Worm (Caenorhabditis elegans) whole organism, L2 larva: ENCODE measurements around the gene Y67D8C.22.

Experiments
- C34F6.9 ChIP-seq: fragments of 150-350 bp; optimal IDR thresholded peaks from 2 replicates; lab custom pipeline; 2014; ENCODE audit warnings: missing biosample characterization, missing genetic modification characterization
- R02D3.7 ChIP-seq: fragments of 150-350 bp; optimal IDR thresholded peaks from 2 replicates; lab custom pipeline; 2014; ENCODE audit warnings: missing biosample characterization, missing genetic modification characterization
- Y55F3AM.14 ChIP-seq: fragments of 200-800 bp; sonication (Bioruptor generic); optimal IDR thresholded peaks from 2 replicates; lab custom pipeline; 2018; ENCODE audit warnings: mild to moderate bottlenecking, missing genetic modification characterization, missing compliant biosample characterization
- ZK546.5 ChIP-seq: sonication (generic microtip); optimal IDR thresholded peaks from 2 replicates; lab custom pipeline; 2017; ENCODE audit warnings: missing biosample characterization, missing genetic modification characterization
- aly-2 ChIP-seq: fragments of 150-350 bp; optimal IDR thresholded peaks from 2 replicates; lab custom pipeline; 2014; ENCODE audit warnings: missing biosample characterization, missing genetic modification characterization
- ama-1 ChIP-seq: fragments of 150-350 bp; optimal IDR thresholded peaks from 2 replicates; lab custom pipeline; 2018; ENCODE audit warnings: inconsistent platforms
- blmp-1 ChIP-seq: sonication (generic microtip); optimal IDR thresholded peaks from 2 replicates; lab custom pipeline; 2017; ENCODE audit warnings: missing genetic modification characterization, mild to moderate bottlenecking, missing compliant biosample characterization, antibody characterized with exemption, moderate library complexity; ENCODE audit not compliant: insufficient read depth
- ceh-82 ChIP-seq: fragments of 150-350 bp; optimal IDR thresholded peaks from 2 replicates; lab custom pipeline; 2014; ENCODE audit warnings: missing biosample characterization, missing genetic modification characterization
- dmd-4 ChIP-seq: sonication (generic microtip); optimal IDR thresholded peaks from 2 replicates; lab custom pipeline; 2017; ENCODE audit warnings: missing biosample characterization, missing genetic modification characterization
- elt-1 ChIP-seq: fragments of 150-350 bp; optimal IDR thresholded peaks from 2 replicates; lab custom pipeline; 2014; ENCODE audit warnings: missing biosample characterization, missing genetic modification characterization
- elt-3 ChIP-seq: sonication (generic microtip); optimal IDR thresholded peaks from 2 replicates; lab custom pipeline; 2017; ENCODE audit warnings: missing biosample characterization, missing genetic modification characterization
- fos-1 ChIP-seq: fragments of 150-350 bp; optimal IDR thresholded peaks from 2 replicates; lab custom pipeline; 2014; ENCODE audit warnings: missing biosample characterization, missing genetic modification characterization
- gmeb-1 ChIP-seq: fragments of 150-350 bp; optimal IDR thresholded peaks from 2 replicates; lab custom pipeline; 2014; ENCODE audit warnings: missing biosample characterization, missing genetic modification characterization
- lin-11 ChIP-seq: fragments of 150-350 bp; sonication (generic microtip); optimal IDR thresholded peaks from 2 replicates; lab custom pipeline; 2014; ENCODE audit warnings: missing biosample characterization, missing genetic modification characterization, inconsistent platforms, mixed read lengths
- lin-39 ChIP-seq: fragments of 150-350 bp; optimal IDR thresholded peaks from 2 replicates; lab custom pipeline; 2014; ENCODE audit warnings: missing biosample characterization, missing genetic modification reagents, missing genetic modification characterization
- lsy-2 ChIP-seq, 2 experiments: fragments of 150-350 bp in 1 of 2; sonication (generic microtip) in 1 of 2; optimal IDR thresholded peaks; 2 replicates each; lab custom pipeline; 2014 to 2017; ENCODE audit warnings: missing biosample characterization in 2 of 2, missing genetic modification characterization in 2 of 2
- mab-5 ChIP-seq: fragments of 150-350 bp; optimal IDR thresholded peaks from 2 replicates; lab custom pipeline; 2014; ENCODE audit warnings: missing biosample characterization, missing genetic modification characterization
- mbf-1 ChIP-seq: sonication (generic microtip); optimal IDR thresholded peaks from 2 replicates; lab custom pipeline; 2017; ENCODE audit warnings: missing biosample characterization, missing genetic modification characterization
- mdl-1 ChIP-seq, 2 experiments: fragments of 150-350 bp in 1 of 2; sonication (generic microtip) in 1 of 2; optimal IDR thresholded peaks; 2 replicates each; lab custom pipeline; 2017; ENCODE audit warnings: missing biosample characterization in 2 of 2, missing genetic modification characterization in 2 of 2
- nhr-10 ChIP-seq: sonication (generic microtip); optimal IDR thresholded peaks from 2 replicates; lab custom pipeline; 2017; ENCODE audit warnings: missing biosample characterization, missing genetic modification characterization
- nhr-11 ChIP-seq: fragments of 150-350 bp; optimal IDR thresholded peaks from 2 replicates; lab custom pipeline; 2014; ENCODE audit warnings: missing biosample characterization, missing genetic modification characterization
- nhr-12 ChIP-seq: fragments of 150-350 bp; optimal IDR thresholded peaks from 2 replicates; lab custom pipeline; 2014; ENCODE audit warnings: missing biosample characterization, missing genetic modification characterization
- nhr-129 ChIP-seq: fragments of 150-350 bp; optimal IDR thresholded peaks from 2 replicates; lab custom pipeline; 2014; ENCODE audit warnings: missing biosample characterization, missing genetic modification characterization
- nhr-21 ChIP-seq: fragments of 150-350 bp; optimal IDR thresholded peaks from 2 replicates; lab custom pipeline; 2014; ENCODE audit warnings: missing biosample characterization, missing genetic modification characterization
- nhr-23 ChIP-seq: fragments of 150-350 bp; optimal IDR thresholded peaks from 2 replicates; lab custom pipeline; 2014; ENCODE audit warnings: missing biosample characterization, missing genetic modification reagents, missing genetic modification characterization
- nhr-77 ChIP-seq: fragments of 150-350 bp; optimal IDR thresholded peaks from 2 replicates; lab custom pipeline; 2014; ENCODE audit warnings: missing biosample characterization, missing genetic modification characterization
- peb-1 ChIP-seq: fragments of 150-350 bp; optimal IDR thresholded peaks from 2 replicates; lab custom pipeline; 2014; ENCODE audit warnings: missing biosample characterization, missing genetic modification characterization
- skn-1 ChIP-seq: sonication (generic microtip); optimal IDR thresholded peaks from 2 replicates; lab custom pipeline; 2017; ENCODE audit warnings: missing biosample characterization, missing genetic modification characterization
- sma-9 ChIP-seq, 2 experiments: fragments of 150-350 bp in 1 of 2; sonication (generic microtip) in 1 of 2; optimal IDR thresholded peaks; 2 replicates each; lab custom pipeline; 2014 to 2016; ENCODE audit warnings: missing genetic modification characterization in 2 of 2, mild to moderate bottlenecking in 1 of 2, missing biosample characterization in 1 of 2, missing compliant biosample characterization in 1 of 2, missing genetic modification reagents in 1 of 2, moderate library complexity in 1 of 2
- unc-39 ChIP-seq: fragments of 150-350 bp; optimal IDR thresholded peaks from 2 replicates; lab custom pipeline; 2014; ENCODE audit warnings: missing biosample characterization, missing genetic modification characterization
- unc-55 ChIP-seq: fragments of 150-350 bp; sonication (generic microtip); optimal IDR thresholded peaks from 3 replicates; lab custom pipeline; 2014; ENCODE audit warnings: missing biosample characterization, missing genetic modification reagents, missing genetic modification characterization
- unc-62 ChIP-seq: fragments of 150-350 bp; optimal IDR thresholded peaks from 2 replicates; lab custom pipeline; 2014; ENCODE audit warnings: missing biosample characterization, missing genetic modification reagents, missing genetic modification characterization
- zag-1 ChIP-seq: fragments of 150-350 bp; optimal IDR thresholded peaks from 2 replicates; lab custom pipeline; 2014; ENCODE audit warnings: missing biosample characterization, missing genetic modification characterization
- ztf-4 ChIP-seq: fragments of 150-350 bp; optimal IDR thresholded peaks from 2 replicates; lab custom pipeline; 2014; ENCODE audit warnings: missing biosample characterization, missing genetic modification characterization

The Y67D8C.22 gene

DNA sequence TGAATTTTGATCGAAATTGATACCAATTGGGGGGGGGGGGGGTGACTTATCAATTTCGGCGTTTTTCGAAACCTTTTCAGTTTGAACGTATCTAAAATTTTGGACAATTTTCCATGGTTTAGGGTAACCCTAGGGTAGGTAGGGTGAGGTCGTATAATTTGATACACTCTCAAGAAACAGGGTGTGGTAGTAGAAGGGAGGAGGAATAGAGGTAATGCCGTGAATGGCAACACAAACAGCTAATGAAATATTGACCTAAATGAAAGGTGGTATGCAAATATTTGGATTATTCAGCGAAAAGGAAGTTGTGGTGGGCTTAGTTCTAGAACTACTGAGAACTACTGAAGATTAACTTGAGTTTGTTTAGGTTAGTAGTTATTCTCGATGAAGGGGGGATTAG is 16.9 kb upstream of the Y67D8C.22 start:
- TF ChIP-seq fos-1 (tag; lab: Kevin White, UChicago) (no peak), peb-1 (no peak), sma-9 (GFP tag; optimal IDR thresholded peaks at IDR 0.05; lab: Kevin White, UChicago) (no peak), sma-9 (tag; optimal IDR thresholded peaks at IDR 0.05; lab: Kevin White, UChicago) (no peak), nhr-11 (tag; lab: Kevin White, UChicago) (no peak), unc-39 (tag; lab: Kevin White, UChicago) (no peak), unc-62 (GFP tag; lab: Kevin White, UChicago) (no peak), ceh-82 (no peak), nhr-10 (tag; lab: Kevin White, UChicago) (no peak), dmd-4 (tag; lab: Kevin White, UChicago) (no peak), skn-1 (tag; lab: Kevin White, UChicago) (no peak), ama-1 (no peak), gmeb-1 (tag; lab: Kevin White, UChicago) (no peak), blmp-1 (no peak), lin-39 (no peak), unc-55 (no peak), elt-1 (tag; lab: Kevin White, UChicago) (no peak), nhr-77 (tag; lab: Kevin White, UChicago) (no peak), nhr-23 (tag; lab: Kevin White, UChicago) (no peak), nhr-21 (no peak), ztf-4 (tag; lab: Kevin White, UChicago) (no peak)
- TF ChIP-seq, all 48 proteins: peak for 0

DNA sequence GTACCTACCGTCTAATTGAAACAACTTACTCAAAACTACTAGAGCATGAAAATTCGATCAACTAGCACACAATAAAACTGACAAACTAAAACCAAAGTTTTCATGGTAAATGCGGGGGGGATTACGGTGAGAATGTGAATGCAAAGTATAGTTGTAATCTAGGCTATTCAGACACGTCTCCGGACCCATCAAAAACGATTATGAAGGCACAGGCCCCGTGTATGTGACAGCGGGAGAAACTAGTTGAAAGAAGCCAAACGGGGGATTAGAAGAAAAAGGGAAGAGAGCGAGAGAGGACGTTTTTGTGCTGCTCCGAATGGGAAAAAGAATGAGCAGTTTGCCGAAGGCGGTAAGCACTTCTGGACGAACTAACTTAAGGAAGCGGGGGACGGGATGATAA is 15.0 kb upstream of the Y67D8C.22 start:
- peak in 1 of 2 experiments; percentile 3 for TF ChIP-seq lsy-2 (tag; optimal IDR thresholded peaks at IDR 0.05; lab: Kevin White, UChicago)
- peak; percentile 53 for TF ChIP-seq unc-55
- peak; percentile 57 for TF ChIP-seq mab-5
- no peak for TF ChIP-seq ZK546.5 (tag; lab: Kevin White, UChicago)
- TF ChIP-seq zag-1 (tag; lab: Kevin White, UChicago), result peak; percentile 39
- TF ChIP-seq Y55F3AM.14 (GFP tag; lab: Kevin White, UChicago), result peak; percentile 1

DNA sequence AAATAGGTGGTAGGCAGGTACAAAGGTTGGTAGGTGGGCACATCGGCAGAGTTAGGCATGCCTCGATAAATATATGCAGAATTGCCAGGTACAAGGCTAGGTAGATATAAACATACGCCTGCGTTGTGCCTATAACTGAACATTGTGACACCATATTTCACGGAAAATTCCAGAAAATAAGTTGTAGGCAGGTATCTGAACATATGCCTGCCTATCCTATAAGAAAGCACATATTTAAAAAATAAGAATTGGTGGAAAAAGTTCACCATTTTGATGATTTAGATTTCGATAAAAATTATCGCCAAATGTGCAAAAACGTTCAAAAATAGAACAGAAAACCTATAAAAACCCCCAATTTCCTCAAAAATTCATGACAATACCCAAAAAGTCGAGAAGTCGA is 13.5 kb upstream of the Y67D8C.22 start:
- TF ChIP-seq nhr-11 (tag; lab: Kevin White, UChicago) (no peak), lin-11 (tag; lab: Kevin White, UChicago) (no peak), mbf-1 (tag; lab: Kevin White, UChicago) (no peak), unc-55 (no peak), nhr-10 (tag; lab: Kevin White, UChicago) (no peak), fos-1 (tag; lab: Kevin White, UChicago) (no peak), lsy-2 (tag; optimal IDR thresholded peaks at IDR 0.05; lab: Kevin White, UChicago) (no peak)
- TF ChIP-seq, all 48 proteins: peak for 0

DNA sequence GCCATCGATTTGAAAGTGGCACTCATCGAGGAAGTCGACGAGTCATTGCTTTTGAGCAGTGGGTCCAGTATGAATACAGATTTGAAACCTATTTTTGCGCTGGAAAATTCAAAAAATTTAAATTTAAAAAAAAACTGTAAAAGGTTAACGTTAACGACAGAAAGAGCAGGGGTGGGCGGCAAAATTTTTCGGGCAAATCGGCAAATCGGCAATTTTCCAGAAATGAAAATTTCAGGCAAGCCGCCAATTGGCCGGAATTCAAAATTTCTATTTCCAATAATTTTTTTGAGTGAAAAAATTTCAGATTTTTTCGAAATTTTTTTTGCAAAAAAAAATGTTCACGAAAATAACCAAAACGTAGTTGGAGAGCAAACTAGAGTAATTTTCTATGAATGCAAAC is 10.7 kb upstream of the Y67D8C.22 start, which contains the start of gene Y67D8C.9:
Gene Y67D8C.9, minus strand, starts transcription at position 101 of the 400 bp plus-strand sequence.
- no peak for TF ChIP-seq skn-1 (tag; lab: Kevin White, UChicago)
- no peak for TF ChIP-seq lin-39
- no peak for TF ChIP-seq nhr-129
- TF ChIP-seq elt-3 (tag; lab: Kevin White, UChicago), result no peak
- TF ChIP-seq, all 48 proteins: peak for 0

DNA sequence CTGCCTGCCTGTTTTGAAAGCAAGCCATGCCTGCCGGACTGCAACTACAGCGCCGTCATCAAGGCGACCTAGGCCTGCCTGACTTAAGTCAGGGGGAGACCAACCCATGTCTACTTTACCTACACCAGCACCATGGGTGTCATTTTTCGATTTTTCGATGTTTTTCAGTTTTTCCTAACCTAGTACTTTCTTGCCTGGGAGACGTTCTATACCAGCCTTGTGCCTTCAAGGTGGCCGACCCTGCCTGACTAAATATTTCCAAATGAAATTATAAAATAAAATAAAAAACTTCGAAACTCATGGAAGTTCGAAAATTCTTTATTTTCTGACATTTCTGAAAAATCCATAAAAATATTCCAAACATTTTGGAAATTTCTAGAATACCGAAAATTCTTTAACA is 695 bp upstream of the Y67D8C.22 start:
- TF ChIP-seq nhr-12 (tag; lab: Kevin White, UChicago) (no peak), zag-1 (tag; lab: Kevin White, UChicago) (no peak), mab-5 (no peak), aly-2 (tag; lab: Kevin White, UChicago) (no peak), R02D3.7 (tag; lab: Kevin White, UChicago) (no peak), C34F6.9 (no peak), sma-9 (GFP tag; optimal IDR thresholded peaks at IDR 0.05; lab: Kevin White, UChicago) (no peak), sma-9 (tag; optimal IDR thresholded peaks at IDR 0.05; lab: Kevin White, UChicago) (no peak), nhr-11 (tag; lab: Kevin White, UChicago) (no peak), mdl-1 (tag; optimal IDR thresholded peaks at IDR 0.05; lab: Kevin White, UChicago) (no peak), unc-55 (no peak)
- TF ChIP-seq, all 48 proteins: peak for 0
